Worm (Caenorhabditis elegans) whole organism, L1 larva: ENCODE results near the gene ekl-5.
A peak's percentile ranks its signal among the peaks of the same experiment; 100 is the strongest.

Source experiments
- C04F5.9 ChIP-seq: sonication (generic microtip); optimal IDR thresholded peaks from 2 replicates; lab custom pipeline; 2016; ENCODE audit warnings: missing genetic modification characterization, missing compliant biosample characterization
- C16A3.4 ChIP-seq: fragments of 150-350 bp; optimal IDR thresholded peaks from 2 replicates; lab custom pipeline; 2014; ENCODE audit warnings: missing biosample characterization, missing genetic modification characterization
- C34B4.2 ChIP-seq: sonication (generic microtip); optimal IDR thresholded peaks from 2 replicates; lab custom pipeline; 2017; ENCODE audit warnings: mild to moderate bottlenecking, missing genetic modification characterization, missing compliant biosample characterization
- F16B12.6 ChIP-seq: fragments of 150-350 bp; optimal IDR thresholded peaks from 2 replicates; lab custom pipeline; 2014; ENCODE audit warnings: missing biosample characterization, missing genetic modification characterization
- Y116A8C.19 ChIP-seq: sonication (generic microtip); optimal IDR thresholded peaks from 2 replicates; lab custom pipeline; 2016; ENCODE audit warnings: missing compliant biosample characterization, missing genetic modification characterization, borderline replicate concordance
- ama-1 ChIP-seq: fragments of 150-350 bp; optimal IDR thresholded peaks from 2 replicates; lab custom pipeline; 2014
- blmp-1 ChIP-seq: fragments of 150-350 bp; optimal IDR thresholded peaks from 2 replicates; lab custom pipeline; 2014; ENCODE audit warnings: missing biosample characterization, missing genetic modification characterization
- ceh-8 ChIP-seq: fragments of 200-800 bp; sonication (Bioruptor generic); optimal IDR thresholded peaks from 2 replicates; lab custom pipeline; 2018; ENCODE audit warnings: mild to moderate bottlenecking, missing genetic modification characterization, moderate library complexity, missing compliant biosample characterization
- ceh-82 ChIP-seq, 3 experiments: fragments of 150-350 bp in 1 of 3; sonication (generic microtip) in 2 of 3; optimal IDR thresholded peaks; 2 replicates each; lab custom pipeline; 2014 to 2017; ENCODE audit warnings: missing biosample characterization in 3 of 3, missing genetic modification characterization in 3 of 3
- ceh-88 ChIP-seq: fragments of 200-800 bp; sonication (Bioruptor generic); IDR thresholded peaks from 2 replicates; pipeline ENCODE4 v1.3.6; 2022; ENCODE audit warnings: missing genetic modification characterization, missing compliant biosample characterization
- ces-1 ChIP-seq: fragments of 150-350 bp; optimal IDR thresholded peaks from 2 replicates; lab custom pipeline; 2014; ENCODE audit warnings: missing biosample characterization, missing genetic modification reagents, missing genetic modification characterization
- dsc-1 ChIP-seq: sonication (generic microtip); optimal IDR thresholded peaks from 2 replicates; lab custom pipeline; 2016; ENCODE audit warnings: mild to moderate bottlenecking, missing genetic modification characterization, missing compliant biosample characterization
- efl-1 ChIP-seq, 4 experiments: fragments of 150-350 bp; optimal IDR thresholded peaks in 3 of 4; peaks in 1 of 4; 1 replicate in 1 of 4; 2 replicates in 3 of 4; lab custom pipeline; 2014; ENCODE audit warnings: missing biosample characterization in 2 of 4, missing genetic modification characterization in 2 of 4, missing genetic modification reagents in 2 of 4
- efl-3 ChIP-seq: fragments of 200-800 bp; sonication (Bioruptor generic); optimal IDR thresholded peaks from 2 replicates; lab custom pipeline; 2018; ENCODE audit warnings: mild to moderate bottlenecking, missing genetic modification characterization, missing compliant biosample characterization
- egl-13 ChIP-seq: sonication (generic microtip); optimal IDR thresholded peaks from 2 replicates; lab custom pipeline; 2016; ENCODE audit warnings: missing genotype, missing genetic modification reagents, missing genetic modification characterization, missing compliant biosample characterization
- egl-27 ChIP-seq, 2 experiments: fragments of 150-350 bp in 1 of 2; sonication (generic microtip); optimal IDR thresholded peaks; 3 replicates each; lab custom pipeline; 2017 to 2018; ENCODE audit warnings: missing biosample characterization in 2 of 2, missing genetic modification characterization in 2 of 2, missing genetic modification reagents in 2 of 2
- elt-3 ChIP-seq, 6 experiments: fragments of 150-350 bp in 1 of 6; sonication (generic microtip); optimal IDR thresholded peaks; 2 replicates each; lab custom pipeline; 2017 to 2018; ENCODE audit warnings: missing biosample characterization in 6 of 6, missing genetic modification characterization in 6 of 6, inconsistent platforms in 1 of 6
- ets-5 ChIP-seq: fragments of 200-800 bp; sonication (Bioruptor generic); IDR thresholded peaks from 2 replicates; pipeline ENCODE4 v1.3.6; 2022; ENCODE audit warnings: missing genetic modification characterization, missing compliant biosample characterization
- fkh-8 ChIP-seq: sonication (generic microtip); optimal IDR thresholded peaks from 2 replicates; lab custom pipeline; 2016; ENCODE audit warnings: mild to moderate bottlenecking, missing genetic modification characterization, missing compliant biosample characterization
- grh-1 ChIP-seq: fragments of 200-800 bp; sonication (Bioruptor generic); IDR thresholded peaks from 2 replicates; pipeline ENCODE4 v1.3.6; 2022; ENCODE audit warnings: missing genetic modification reagents, missing genetic modification characterization, missing compliant biosample characterization
- hlh-4 ChIP-seq: sonication (generic microtip); optimal IDR thresholded peaks from 2 replicates; lab custom pipeline; 2016; ENCODE audit warnings: mild to moderate bottlenecking, missing genetic modification characterization, missing compliant biosample characterization
- irx-1 ChIP-seq: sonication (generic microtip); optimal IDR thresholded peaks from 2 replicates; lab custom pipeline; 2016; ENCODE audit warnings: missing genetic modification characterization, missing compliant biosample characterization
- isw-1 ChIP-seq: fragments of 200-800 bp; sonication (Bioruptor generic); IDR thresholded peaks from 2 replicates; pipeline ENCODE4 v1.3.6; 2022; ENCODE audit warnings: missing genetic modification characterization, missing compliant biosample characterization
- jun-1 ChIP-seq: fragments of 150-350 bp; optimal IDR thresholded peaks from 2 replicates; lab custom pipeline; 2014; ENCODE audit warnings: missing biosample characterization, missing genetic modification reagents, missing genetic modification characterization
- lin-13 ChIP-seq: fragments of 150-350 bp; optimal IDR thresholded peaks from 2 replicates; lab custom pipeline; 2014; ENCODE audit warnings: missing biosample characterization, missing genetic modification reagents, missing genetic modification characterization
- lin-14 ChIP-seq: fragments of 200-800 bp; sonication (Bioruptor generic); optimal IDR thresholded peaks from 2 replicates; lab custom pipeline; 2018; ENCODE audit warnings: mild to moderate bottlenecking, missing genetic modification characterization, moderate library complexity, missing compliant biosample characterization
- lin-15B ChIP-seq: fragments of 150-350 bp; sonication (generic microtip); optimal IDR thresholded peaks from 3 replicates; lab custom pipeline; 2014; ENCODE audit warnings: missing biosample characterization, missing genetic modification characterization
- lin-35 ChIP-seq, 2 experiments: fragments of 150-350 bp; optimal IDR thresholded peaks; 2 replicates each; lab custom pipeline; 2014; ENCODE audit warnings: missing biosample characterization in 2 of 2, missing genetic modification characterization in 2 of 2, missing genetic modification reagents in 2 of 2
- lin-39 ChIP-seq: fragments of 150-350 bp; optimal IDR thresholded peaks from 2 replicates; lab custom pipeline; 2014; ENCODE audit warnings: missing biosample characterization, missing genetic modification reagents, missing genetic modification characterization
- lsy-2 ChIP-seq, 2 experiments: fragments of 150-350 bp; optimal IDR thresholded peaks; 2 replicates each; lab custom pipeline; 2014; ENCODE audit warnings: missing biosample characterization in 2 of 2, missing genetic modification characterization in 2 of 2
- mep-1 ChIP-seq: fragments of 150-350 bp; optimal IDR thresholded peaks from 2 replicates; lab custom pipeline; 2014; ENCODE audit warnings: missing biosample characterization, missing genetic modification characterization
- nhr-12 ChIP-seq: sonication (generic microtip); optimal IDR thresholded peaks from 2 replicates; lab custom pipeline; 2017; ENCODE audit warnings: missing biosample characterization, missing genetic modification characterization
- nhr-19 ChIP-seq: fragments of 200-800 bp; sonication (Bioruptor generic); conservative IDR thresholded peaks from 2 replicates; pipeline ENCODE4 v1.3.6; 2022; ENCODE audit warnings: missing genetic modification characterization, missing compliant biosample characterization
- nhr-20 ChIP-seq: sonication (generic microtip); optimal IDR thresholded peaks from 2 replicates; lab custom pipeline; 2016; ENCODE audit warnings: mild to moderate bottlenecking, missing genetic modification characterization, missing compliant biosample characterization
- nhr-28 ChIP-seq: fragments of 150-350 bp; optimal IDR thresholded peaks from 2 replicates; lab custom pipeline; 2014; ENCODE audit warnings: missing biosample characterization, missing genetic modification characterization
- nhr-47 ChIP-seq: sonication (generic microtip); optimal IDR thresholded peaks from 2 replicates; lab custom pipeline; 2016; ENCODE audit warnings: mild to moderate bottlenecking, missing genetic modification characterization, moderate library complexity, missing compliant biosample characterization
- nhr-71 ChIP-seq: sonication (generic microtip); optimal IDR thresholded peaks from 2 replicates; lab custom pipeline; 2016; ENCODE audit warnings: mild to moderate bottlenecking, missing genetic modification characterization, moderate library complexity, missing compliant biosample characterization
- nhr-76 ChIP-seq: sonication (generic microtip); optimal IDR thresholded peaks from 2 replicates; lab custom pipeline; 2017; ENCODE audit warnings: missing biosample characterization, missing genetic modification characterization
- nhr-77 ChIP-seq: fragments of 150-350 bp; optimal IDR thresholded peaks from 2 replicates; lab custom pipeline; 2014; ENCODE audit warnings: missing biosample characterization, missing genetic modification characterization
- nhr-85 ChIP-seq: sonication (generic microtip); peaks from one replicate; lab custom pipeline; 2016; ENCODE audit warnings: missing genetic modification characterization, inconsistent platforms, missing compliant biosample characterization
- nhr-90 ChIP-seq: sonication (generic microtip); optimal IDR thresholded peaks from 2 replicates; lab custom pipeline; 2016; ENCODE audit warnings: mild to moderate bottlenecking, missing genetic modification characterization, missing compliant biosample characterization; ENCODE audit not compliant: poor library complexity
- pag-3 ChIP-seq: sonication (generic microtip); optimal IDR thresholded peaks from 2 replicates; lab custom pipeline; 2017; ENCODE audit warnings: missing genetic modification characterization, mild to moderate bottlenecking, missing compliant biosample characterization, antibody characterized with exemption, borderline replicate concordance; ENCODE audit not compliant: insufficient read depth
- pqm-1 ChIP-seq: sonication (generic microtip); optimal IDR thresholded peaks from 3 replicates; lab custom pipeline; 2017; ENCODE audit warnings: missing biosample characterization, missing genetic modification characterization
- snpc-4 ChIP-seq: fragments of 150-350 bp; optimal IDR thresholded peaks from 2 replicates; lab custom pipeline; 2014; ENCODE audit warnings: missing biosample characterization, missing genetic modification characterization
- snu-23 ChIP-seq: sonication (generic microtip); optimal IDR thresholded peaks from 2 replicates; lab custom pipeline; 2016; ENCODE audit warnings: missing genetic modification characterization, missing compliant biosample characterization
- sptf-1 ChIP-seq: fragments of 150-350 bp; optimal IDR thresholded peaks from 2 replicates; lab custom pipeline; 2014; ENCODE audit warnings: missing biosample characterization, missing genetic modification characterization
- tlp-1 ChIP-seq: fragments of 150-350 bp; optimal IDR thresholded peaks from 2 replicates; lab custom pipeline; 2014; ENCODE audit warnings: missing biosample characterization, missing genetic modification characterization
- unc-130 ChIP-seq: fragments of 150-350 bp; optimal IDR thresholded peaks from 2 replicates; lab custom pipeline; 2017; ENCODE audit warnings: missing biosample characterization, missing genetic modification characterization, inconsistent platforms
- unc-30 ChIP-seq: sonication (generic microtip); optimal IDR thresholded peaks from 2 replicates; lab custom pipeline; 2017; ENCODE audit warnings: missing biosample characterization, missing genetic modification characterization
- vab-15 ChIP-seq: sonication (generic microtip); optimal IDR thresholded peaks from 2 replicates; lab custom pipeline; 2017; ENCODE audit warnings: missing genotype, mild to moderate bottlenecking, missing genetic modification characterization, missing compliant biosample characterization
- xbp-1 ChIP-seq: sonication (generic microtip); optimal IDR thresholded peaks from 2 replicates; lab custom pipeline; 2016; ENCODE audit warnings: missing genetic modification characterization, missing compliant biosample characterization
- zag-1 ChIP-seq: fragments of 150-350 bp; optimal IDR thresholded peaks from 2 replicates; lab custom pipeline; 2014; ENCODE audit warnings: missing biosample characterization, missing genetic modification characterization
- ztf-11 ChIP-seq, 2 experiments: sonication (generic microtip); optimal IDR thresholded peaks; 2 replicates each; lab custom pipeline; 2016 to 2017; ENCODE audit warnings: missing genetic modification characterization in 2 of 2, missing biosample characterization in 1 of 2, missing compliant biosample characterization in 1 of 2
- ztf-4 ChIP-seq: fragments of 150-350 bp; optimal IDR thresholded peaks from 2 replicates; lab custom pipeline; 2014; ENCODE audit warnings: missing biosample characterization, missing genetic modification characterization

ekl-5 gene

DNA sequence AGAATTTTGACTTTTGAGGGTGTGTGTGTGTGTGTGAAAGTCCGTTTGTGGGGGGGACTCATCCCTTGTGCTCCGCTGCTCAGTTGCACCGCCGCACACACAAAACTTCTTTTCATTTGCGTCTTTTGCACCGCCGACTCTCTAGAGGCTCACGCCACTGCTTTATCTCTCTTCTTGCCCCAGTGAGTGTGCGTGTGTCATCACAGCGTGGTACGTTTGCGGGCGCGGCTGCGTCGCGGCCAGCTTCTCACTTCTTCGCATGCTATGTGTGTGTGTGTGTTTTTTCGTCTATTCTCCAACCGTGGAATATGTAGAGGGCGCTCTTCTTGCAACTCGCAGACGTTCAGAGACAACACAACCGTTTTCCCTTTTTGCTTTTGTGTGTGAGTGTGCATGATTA lies 28.6 kb upstream of the ekl-5 start (continued):
- TF ChIP-seq elt-3 (tag; optimal IDR thresholded peaks at IDR 0.05; lab: Kevin White, UChicago): no peak
- TF ChIP-seq lin-39: no peak
- TF ChIP-seq nhr-85 (tag; lab: Kevin White, UChicago): no peak
- TF ChIP-seq dsc-1 (tag; lab: Kevin White, UChicago): peak; percentile 54
- no peak for TF ChIP-seq pag-3 (tag; lab: Kevin White, UChicago)
- TF ChIP-seq ama-1 (lab: Kevin White, UChicago): no peak
- no peak for TF ChIP-seq tlp-1
- TF ChIP-seq efl-3 (GFP tag; lab: Kevin White, UChicago): no peak
- no peak for TF ChIP-seq nhr-90 (tag; lab: Kevin White, UChicago)
- TF ChIP-seq nhr-77 (tag; lab: Kevin White, UChicago): no peak
- no peak for TF ChIP-seq ztf-11 (tag; optimal IDR thresholded peaks at IDR 0.05; lab: Kevin White, UChicago)
- TF ChIP-seq nhr-47 (tag; lab: Kevin White, UChicago): peak; percentile 58
- TF ChIP-seq fkh-8: peak; percentile 82
- TF ChIP-seq unc-30 (tag; lab: Kevin White, UChicago): no peak
- TF ChIP-seq egl-13: no peak
- TF ChIP-seq snpc-4: peak; percentile 81
- no peak for TF ChIP-seq zag-1 (tag; lab: Kevin White, UChicago)
- TF ChIP-seq nhr-71 (tag; lab: Kevin White, UChicago): peak; percentile 73
- TF ChIP-seq lin-35 (GFP tag; optimal IDR thresholded peaks at IDR 0.05; lab: Kevin White, UChicago): peak; percentile 23 to 38
- TF ChIP-seq lin-13: no peak
- no peak for TF ChIP-seq nhr-76
- no peak for TF ChIP-seq lin-15B (tag; lab: Kevin White, UChicago)
- no peak for TF ChIP-seq grh-1
- peak; percentile 19 for TF ChIP-seq mep-1
- no peak for TF ChIP-seq egl-27 (tag; optimal IDR thresholded peaks at IDR 0.05; lab: Kevin White, UChicago)
- no peak for TF ChIP-seq C34B4.2 (tag; lab: Kevin White, UChicago)
- no peak for TF ChIP-seq irx-1
- peak; percentile 26 for TF ChIP-seq xbp-1 (tag; lab: Kevin White, UChicago)
- TF ChIP-seq ceh-88 (GFP tag; lab: Robert Waterston, UW): no peak
- peak; percentile 67 for TF ChIP-seq ceh-8
- no peak for TF ChIP-seq ets-5
- TF ChIP-seq snu-23 (GFP tag; lab: Kevin White, UChicago): peak; percentile 62
- no peak for TF ChIP-seq F16B12.6 (tag; lab: Kevin White, UChicago)
- peak; percentile 40 to 87 (median 66) for TF ChIP-seq ceh-82 (tag; optimal IDR thresholded peaks at IDR 0.05; lab: Kevin White, UChicago)
- TF ChIP-seq lsy-2 (tag; optimal IDR thresholded peaks at IDR 0.05; lab: Kevin White, UChicago): peak in 1 of 2 experiments; percentile 56
- TF ChIP-seq vab-15 (tag; lab: Kevin White, UChicago): no peak
- no peak for TF ChIP-seq nhr-28 (tag; lab: Kevin White, UChicago)
- no peak for TF ChIP-seq Y116A8C.19
- TF ChIP-seq nhr-12 (tag; lab: Kevin White, UChicago): no peak
- peak; percentile 17 for TF ChIP-seq nhr-20 (tag; lab: Kevin White, UChicago)
- 0 out of 2 replicates have a peak, but pooled peaks have one; percentile 14 for TF ChIP-seq isw-1 (GFP tag; lab: Robert Waterston, UW)
- TF ChIP-seq C16A3.4: peak; percentile 24
- no peak for TF ChIP-seq pqm-1
- no peak for TF ChIP-seq ces-1 (GFP tag; lab: Kevin White, UChicago)
- TF ChIP-seq hlh-4: no peak
- TF ChIP-seq jun-1 (tag; lab: Kevin White, UChicago): no peak
- TF ChIP-seq sptf-1 (tag; lab: Kevin White, UChicago): no peak
- TF ChIP-seq C04F5.9 (tag; lab: Kevin White, UChicago): no peak
- TF ChIP-seq efl-1 (optimal IDR thresholded peaks at IDR 0.05; lab: Kevin White, UChicago): peak in 1 of 2 experiments; percentile 3
- no peak for TF ChIP-seq efl-1 (GFP tag; optimal IDR thresholded peaks at IDR 0.05 in 1 of 2; lab: Kevin White, UChicago)
- no peak for TF ChIP-seq blmp-1 (tag; lab: Kevin White, UChicago)
- TF ChIP-seq nhr-19 (GFP tag; lab: Robert Waterston, UW): peak; percentile 46
- TF ChIP-seq ztf-4: no peak
- peak; percentile 87 for TF ChIP-seq lin-14 (GFP tag; lab: Kevin White, UChicago)
- TF ChIP-seq unc-130 (tag; lab: Kevin White, UChicago): no peak
